Fruit fly (Drosophila melanogaster) whole organism, embryonic: ENCODE results near the gene CG10550.

Experiments
- Bgb ChIP-seq: fragments of 200-800 bp; sonication (Bioruptor generic); IDR thresholded peaks from 2 replicates; pipeline ENCODE4 v1.3.6; 2022; ENCODE audit warnings: missing biosample characterization, missing genetic modification characterization; ENCODE audit not compliant: partially characterized antibody
- CG12391 ChIP-seq: fragments of 200-800 bp; sonication (Bioruptor generic); optimal IDR thresholded peaks from 3 replicates; lab custom pipeline; 2018; ENCODE audit warnings: missing biosample characterization, mild to moderate bottlenecking, missing genetic modification characterization, moderate library complexity
- CG13287 ChIP-seq: fragments of 200-800 bp; sonication (Bioruptor generic); IDR thresholded peaks from 2 replicates; pipeline ENCODE4 v1.3.6; 2022; ENCODE audit warnings: missing biosample characterization, missing genetic modification characterization; ENCODE audit not compliant: partially characterized antibody
- CG13296 ChIP-seq: fragments of 200-800 bp; sonication (Bioruptor generic); optimal IDR thresholded peaks from 3 replicates; lab custom pipeline; 2018; ENCODE audit warnings: missing biosample characterization, mild to moderate bottlenecking, missing genetic modification characterization
- CG13894 ChIP-seq: fragments of 200-800 bp; sonication (Bioruptor generic); optimal IDR thresholded peaks from 3 replicates; lab custom pipeline; 2018; ENCODE audit warnings: missing biosample characterization, mild to moderate bottlenecking, missing genetic modification characterization, moderate library complexity
- CG14860 ChIP-seq: fragments of 200-800 bp; sonication (Bioruptor generic); IDR thresholded peaks from 3 replicates; pipeline ENCODE4 v1.3.6; 2022; ENCODE audit warnings: missing biosample characterization, missing genetic modification characterization; ENCODE audit not compliant: partially characterized antibody
- CG16779 ChIP-seq: fragments of 200-800 bp; sonication (Bioruptor generic); IDR thresholded peaks from 2 replicates; pipeline ENCODE4 v1.3.6; 2022; ENCODE audit warnings: missing biosample characterization, missing genetic modification characterization
- CG16813 ChIP-seq: fragments of 200-800 bp; sonication (Bioruptor generic); IDR thresholded peaks from 3 replicates; pipeline ENCODE4 v1.3.6; 2022; ENCODE audit warnings: missing biosample characterization, missing genetic modification characterization; ENCODE audit not compliant: partially characterized antibody
- CG17186 ChIP-seq: fragments of 200-800 bp; sonication (Bioruptor generic); optimal IDR thresholded peaks from 3 replicates; lab custom pipeline; 2017; ENCODE audit warnings: missing biosample characterization, missing genetic modification reagents, missing genetic modification characterization
- CG2129 ChIP-seq: fragments of 200-800 bp; sonication (Bioruptor generic); IDR thresholded peaks from 2 replicates; pipeline ENCODE4 v1.3.6; 2022; ENCODE audit warnings: missing biosample characterization, missing genetic modification characterization; ENCODE audit not compliant: partially characterized antibody
- CG3065 ChIP-seq: fragments of 200-800 bp; sonication (Bioruptor generic); optimal IDR thresholded peaks from 2 replicates; lab custom pipeline; 2016; ENCODE audit warnings: missing biosample characterization, missing genetic modification characterization
- CG34224 ChIP-seq: fragments of 200-800 bp; sonication (Bioruptor generic); IDR thresholded peaks from 3 replicates; pipeline ENCODE4 v1.3.6; 2022; ENCODE audit warnings: missing biosample characterization, missing genetic modification characterization; ENCODE audit not compliant: partially characterized antibody
- CG42726 ChIP-seq: fragments of 200-800 bp; sonication (Bioruptor generic); IDR thresholded peaks from 2 replicates; pipeline ENCODE4 v1.3.6; 2022; ENCODE audit warnings: missing biosample characterization, missing genetic modification characterization; ENCODE audit not compliant: partially characterized antibody
- CG5180 ChIP-seq: fragments of 200-800 bp; sonication (Bioruptor generic); optimal IDR thresholded peaks from 3 replicates; lab custom pipeline; 2017; ENCODE audit warnings: missing biosample characterization, missing genetic modification characterization, mild to moderate bottlenecking, moderate library complexity, missing genetic modification reagents
- CG7963 ChIP-seq: fragments of 200-800 bp; sonication (Bioruptor generic); IDR thresholded peaks from 3 replicates; pipeline ENCODE4 v1.3.6; 2022; ENCODE audit warnings: missing biosample characterization, missing genetic modification characterization; ENCODE audit not compliant: partially characterized antibody
- CG9797 ChIP-seq: fragments of 200-800 bp; sonication (Bioruptor generic); optimal IDR thresholded peaks from 3 replicates; lab custom pipeline; 2018; ENCODE audit warnings: missing biosample characterization, mild to moderate bottlenecking, missing genetic modification characterization
- CG9932 ChIP-seq: fragments of 200-800 bp; sonication (Bioruptor generic); IDR thresholded peaks from 2 replicates; pipeline ENCODE4 v1.3.6; 2022; ENCODE audit warnings: missing biosample characterization, missing genetic modification characterization
- CrebB ChIP-seq: fragments of 200-800 bp; sonication (Bioruptor generic); optimal IDR thresholded peaks from 3 replicates; lab custom pipeline; 2018; ENCODE audit warnings: missing biosample characterization, mild to moderate bottlenecking, missing genetic modification characterization
- Dfd ChIP-seq, 2 experiments: fragments of >200 bp; optimal IDR thresholded peaks; 2 replicates each; lab custom pipeline; 2017; ENCODE audit warnings: missing biosample characterization in 2 of 2, missing genetic modification characterization in 2 of 2
- Dip2 ChIP-seq: fragments of 200-800 bp; sonication (Bioruptor generic); IDR thresholded peaks from 2 replicates; pipeline ENCODE4 v1.3.6; 2022; ENCODE audit warnings: missing biosample characterization, missing genetic modification characterization
- Doc3 ChIP-seq: fragments of 200-800 bp; sonication (Bioruptor generic); IDR thresholded peaks from 3 replicates; pipeline ENCODE4 v1.3.6; 2022; ENCODE audit warnings: missing biosample characterization, missing genetic modification characterization; ENCODE audit not compliant: partially characterized antibody
- Eip74EF ChIP-seq, 2 experiments: fragments of 200-800 bp in 1 of 2; fragments of >200 bp in 1 of 2; sonication (Bioruptor generic) in 1 of 2; optimal IDR thresholded peaks; 2 replicates each; lab custom pipeline; 2017 to 2019; ENCODE audit warnings: missing biosample characterization in 2 of 2, missing genetic modification characterization in 2 of 2, mild to moderate bottlenecking in 1 of 2, moderate library complexity in 1 of 2
- HmgD ChIP-seq: fragments of 200-800 bp; sonication (Bioruptor generic); optimal IDR thresholded peaks from 3 replicates; lab custom pipeline; 2016; ENCODE audit warnings: missing biosample characterization, missing genetic modification characterization
- HmgZ ChIP-seq: fragments of 200-800 bp; sonication (Bioruptor generic); optimal IDR thresholded peaks from 2 replicates; lab custom pipeline; 2018; ENCODE audit warnings: missing biosample characterization, mild to moderate bottlenecking, missing genetic modification characterization
- Kr ChIP-seq: fragments of 200-800 bp; sonication (Bioruptor generic); optimal IDR thresholded peaks from 2 replicates; lab custom pipeline; 2017; ENCODE audit warnings: missing biosample characterization, mild to moderate bottlenecking, missing genetic modification characterization
- MBD-R2 ChIP-seq: fragments of 200-800 bp; sonication (Bioruptor generic); IDR thresholded peaks from 2 replicates; pipeline ENCODE4 v1.3.6; 2022; ENCODE audit warnings: missing biosample characterization, missing genetic modification characterization
- Max ChIP-seq: fragments of 200-800 bp; sonication (Bioruptor generic); optimal IDR thresholded peaks from 2 replicates; lab custom pipeline; 2016; ENCODE audit warnings: missing biosample characterization, mild to moderate bottlenecking, missing genetic modification characterization
- NFAT ChIP-seq: fragments of 200-800 bp; sonication (Bioruptor generic); IDR thresholded peaks from 2 replicates; pipeline ENCODE4 v1.3.6; 2022; ENCODE audit warnings: missing biosample characterization, missing genetic modification characterization
- Opbp ChIP-seq: fragments of 200-800 bp; sonication (Bioruptor generic); IDR thresholded peaks from 3 replicates; pipeline ENCODE4 v1.3.6; 2022; ENCODE audit warnings: missing biosample characterization, missing genetic modification characterization; ENCODE audit not compliant: partially characterized antibody
- Side ChIP-seq: fragments of 200-800 bp; sonication (Bioruptor generic); optimal IDR thresholded peaks from 2 replicates; lab custom pipeline; 2016; ENCODE audit warnings: missing biosample characterization, missing genetic modification characterization
- Sin3A ChIP-seq: fragments of >200 bp; optimal IDR thresholded peaks from 2 replicates; lab custom pipeline; 2018
- Sry-β ChIP-seq: fragments of 200-800 bp; sonication (Bioruptor generic); optimal IDR thresholded peaks from 2 replicates; lab custom pipeline; 2018; ENCODE audit warnings: missing biosample characterization, mild to moderate bottlenecking, missing genetic modification characterization, moderate library complexity
- Sry-δ ChIP-seq: fragments of 200-800 bp; sonication (Bioruptor generic); optimal IDR thresholded peaks from 2 replicates; lab custom pipeline; 2016; ENCODE audit warnings: missing biosample characterization, missing genetic modification characterization
- Xbp1 ChIP-seq: fragments of 200-800 bp; sonication (Bioruptor generic); optimal IDR thresholded peaks from 3 replicates; lab custom pipeline; 2016; ENCODE audit warnings: missing biosample characterization, mild to moderate bottlenecking, missing genetic modification characterization
- bigmax ChIP-seq: fragments of 200-800 bp; sonication (Bioruptor generic); optimal IDR thresholded peaks from 2 replicates; lab custom pipeline; 2018; ENCODE audit warnings: missing biosample characterization, mild to moderate bottlenecking, missing genetic modification characterization
- bsh ChIP-seq, 2 experiments: fragments of 200-800 bp; sonication (Bioruptor generic); optimal IDR thresholded peaks; 2 replicates each; lab custom pipeline; 2017 to 2018; ENCODE audit warnings: mild to moderate bottlenecking in 2 of 2, missing biosample characterization in 2 of 2, missing genetic modification characterization in 2 of 2, moderate library complexity in 1 of 2
- dm ChIP-seq: fragments of 200-800 bp; sonication (Bioruptor generic); optimal IDR thresholded peaks from 3 replicates; lab custom pipeline; 2016; ENCODE audit warnings: missing biosample characterization, missing genetic modification characterization
- fd102C ChIP-seq: fragments of 200-800 bp; sonication (Bioruptor generic); optimal IDR thresholded peaks from 2 replicates; lab custom pipeline; 2018; ENCODE audit warnings: missing biosample characterization, mild to moderate bottlenecking, missing genetic modification characterization, moderate library complexity
- grn ChIP-seq: fragments of 200-800 bp; sonication (Bioruptor generic); optimal IDR thresholded peaks from 3 replicates; lab custom pipeline; 2017; ENCODE audit warnings: missing biosample characterization, missing genetic modification characterization
- inv ChIP-seq: fragments of 200-800 bp; sonication (Bioruptor generic); IDR thresholded peaks from 2 replicates; pipeline ENCODE4 v1.3.6; 2022; ENCODE audit warnings: missing biosample characterization, missing genetic modification characterization; ENCODE audit not compliant: partially characterized antibody
- lilli ChIP-seq: fragments of 200-800 bp; sonication (Bioruptor generic); optimal IDR thresholded peaks from 3 replicates; lab custom pipeline; 2016; ENCODE audit warnings: missing biosample characterization, missing genetic modification characterization
- pfk ChIP-seq: fragments of 200-800 bp; sonication (Bioruptor generic); optimal IDR thresholded peaks from 2 replicates; lab custom pipeline; 2018; ENCODE audit warnings: missing biosample characterization, mild to moderate bottlenecking, missing genetic modification characterization, moderate library complexity
- sens ChIP-seq: fragments of 200-800 bp; sonication (Bioruptor generic); peaks from one replicate; lab custom pipeline; 2016; ENCODE audit warnings: missing biosample characterization, missing genetic modification characterization
- sob ChIP-seq: fragments of 200-800 bp; sonication (Bioruptor generic); IDR thresholded peaks from 2 replicates; pipeline ENCODE4 v1.3.6; 2022; ENCODE audit warnings: missing biosample characterization, missing genetic modification characterization
- stwl ChIP-seq: fragments of 200-800 bp; sonication (Bioruptor generic); optimal IDR thresholded peaks from 3 replicates; lab custom pipeline; 2018; ENCODE audit warnings: missing biosample characterization, mild to moderate bottlenecking, missing genetic modification characterization, moderate library complexity
- twi ChIP-seq: fragments of 200-800 bp; optimal IDR thresholded peaks from 2 replicates; lab custom pipeline; 2019; ENCODE audit warnings: missing biosample characterization, mild to moderate bottlenecking, missing genetic modification characterization, moderate library complexity
- vnd ChIP-seq: fragments of 200-800 bp; sonication (Bioruptor generic); IDR thresholded peaks from 3 replicates; pipeline ENCODE4 v1.3.6; 2022; ENCODE audit warnings: missing biosample characterization, missing genetic modification characterization; ENCODE audit not compliant: partially characterized antibody
- zen2 ChIP-seq: fragments of 200-800 bp; sonication (Bioruptor generic); IDR thresholded peaks from 3 replicates; pipeline ENCODE4 v1.3.6; 2022; ENCODE audit warnings: missing biosample characterization, missing genetic modification characterization; ENCODE audit not compliant: partially characterized antibody

Gene CG10550

DNA sequence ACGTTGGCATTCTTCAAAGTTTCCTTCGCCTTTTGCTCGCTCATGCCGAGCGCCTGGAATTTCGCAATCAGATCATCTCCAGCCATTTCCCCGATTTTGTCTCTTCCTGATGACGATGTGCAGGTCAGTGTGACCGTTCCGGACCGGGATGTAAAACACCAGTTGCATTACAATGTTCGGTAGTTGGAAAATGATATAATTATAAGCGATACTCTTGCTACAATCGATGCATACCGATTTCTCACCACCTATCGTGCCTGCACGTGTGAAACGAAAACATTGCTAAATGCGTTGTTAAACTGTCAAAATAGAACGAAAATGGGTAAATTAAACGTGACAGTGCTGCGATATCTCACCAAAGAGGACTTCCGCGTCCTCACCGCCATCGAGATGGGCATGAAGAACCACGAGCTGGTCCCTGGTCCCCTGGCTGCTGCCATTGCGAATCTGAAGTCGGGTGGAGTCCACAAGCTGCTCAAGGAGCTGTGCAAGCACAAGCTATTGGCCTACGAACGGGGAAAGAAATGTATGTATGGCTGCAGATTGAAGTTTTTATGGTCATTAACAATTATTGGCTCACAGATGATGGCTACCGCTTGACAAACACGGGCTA lies 42.5 kb downstream of the CG10550 start, which contains the start of the genes GlnRS and RIOK2:
Gene GlnRS, minus strand, starts transcription at position 133 of the 613 bp plus-strand sequence.
Gene RIOK2, plus strand, starts transcription at position 256 of the 613 bp plus-strand sequence.
- TF ChIP-seq CG9932 (GFP tag; lab: Robert Waterston, UW), result peak; percentile 49; the same call in 1 of the 2 replicates
- peak; percentile 92 for TF ChIP-seq vnd (GFP tag; lab: Robert Waterston, UW)
- TF ChIP-seq stwl (tag; lab: Kevin White, UChicago), result peak; percentile 95
- peak; percentile 86 for TF ChIP-seq HmgZ
- TF ChIP-seq bsh (GFP tag; optimal IDR thresholded peaks at IDR 0.05; lab: Kevin White, UChicago), result no peak
- TF ChIP-seq CG13296 (GFP tag; lab: Kevin White, UChicago), result no peak
- peak; percentile 28 for TF ChIP-seq twi (tag; lab: Kevin White, UChicago)
- peak; percentile 91 for TF ChIP-seq CG42726 (GFP tag; lab: Robert Waterston, UW)
- TF ChIP-seq CG9797 (GFP tag; lab: Kevin White, UChicago), result peak; percentile 94
- TF ChIP-seq Bgb (GFP tag; lab: Robert Waterston, UW), result peak; percentile 98
- 0 out of 2 replicates have a peak, but pooled peaks have one; percentile 49 for TF ChIP-seq sob (GFP tag; lab: Robert Waterston, UW)
- TF ChIP-seq fd102C (GFP tag; lab: Kevin White, UChicago), result no peak
- peak; percentile 50 for TF ChIP-seq HmgD (GFP tag; lab: Kevin White, UChicago)
- peak; percentile 20 for TF ChIP-seq Xbp1
- TF ChIP-seq Sin3A, result peak; percentile 78
- TF ChIP-seq grn (GFP tag; lab: Kevin White, UChicago), result peak; percentile 7
- TF ChIP-seq pfk (GFP tag; lab: Kevin White, UChicago), result no peak
- TF ChIP-seq CG7963 (GFP tag; lab: Robert Waterston, UW), result peak; percentile 93
- peak; percentile 55 for TF ChIP-seq bigmax (GFP tag; lab: Kevin White, UChicago)
- peak; percentile 71 for TF ChIP-seq sens (GFP tag; lab: Kevin White, UChicago)
- TF ChIP-seq Opbp, result peak; percentile 97
- peak in 1 of 2 experiments; percentile 59 for TF ChIP-seq Eip74EF (GFP tag; optimal IDR thresholded peaks at IDR 0.05; lab: Kevin White, UChicago)
- TF ChIP-seq CG3065 (GFP tag; lab: Kevin White, UChicago), result no peak
- peak; percentile 98 for TF ChIP-seq MBD-R2 (GFP tag; lab: Robert Waterston, UW)
- peak; percentile 87 for TF ChIP-seq CG2129 (GFP tag; lab: Robert Waterston, UW)
- peak; percentile 84 for TF ChIP-seq Sry-δ (GFP tag; lab: Kevin White, UChicago)
- peak; percentile 92 for TF ChIP-seq Doc3 (GFP tag; lab: Robert Waterston, UW)
- TF ChIP-seq Max, result peak; percentile 97
- TF ChIP-seq CG16779 (GFP tag; lab: Robert Waterston, UW), result no peak
- TF ChIP-seq Dip2 (GFP tag; lab: Robert Waterston, UW), result no peak
- TF ChIP-seq inv (GFP tag; lab: Robert Waterston, UW), result peak; percentile 94
- TF ChIP-seq NFAT (GFP tag; lab: Robert Waterston, UW), result no peak; the same call in 1 of the 2 replicates
- TF ChIP-seq Kr (GFP tag; lab: Kevin White, UChicago), result no peak
- TF ChIP-seq Sry-β (GFP tag; lab: Kevin White, UChicago), result peak; percentile 67
- TF ChIP-seq CG17186 (GFP tag; lab: Kevin White, UChicago), result peak; percentile 77
- peak; percentile 85 for TF ChIP-seq CG14860
- TF ChIP-seq CG13287 (GFP tag; lab: Robert Waterston, UW), result peak; percentile 99
- peak; percentile 95 for TF ChIP-seq zen2 (GFP tag; lab: Robert Waterston, UW)
- peak; percentile 31 for TF ChIP-seq CG12391 (tag; lab: Kevin White, UChicago)
- peak; percentile 34 for TF ChIP-seq Side (GFP tag; lab: Kevin White, UChicago)
- peak; percentile 97 for TF ChIP-seq CG34224 (GFP tag; lab: Robert Waterston, UW)
- TF ChIP-seq CG16813 (GFP tag; lab: Robert Waterston, UW), result peak; percentile 94
- peak; percentile 37 for TF ChIP-seq lilli (GFP tag; lab: Kevin White, UChicago)
- peak; percentile 99 for TF ChIP-seq dm (GFP tag; lab: Kevin White, UChicago)
- no peak for TF ChIP-seq CG5180 (GFP tag; lab: Kevin White, UChicago)
- TF ChIP-seq CrebB (tag; lab: Kevin White, UChicago), result peak; percentile 11
- peak in 1 of 2 experiments; percentile 79 for TF ChIP-seq Dfd (GFP tag; optimal IDR thresholded peaks at IDR 0.05; lab: Kevin White, UChicago)
- TF ChIP-seq CG13894 (tag; lab: Kevin White, UChicago), result no peak
